Worm (Caenorhabditis elegans) whole organism, L2 larva: ENCODE data around the gene nhr-135.
A peak's percentile ranks its signal among the peaks of the same experiment; 100 is the strongest.

ENCODE experiments used
- R02D3.7 ChIP-seq: fragments of 150-350 bp; optimal IDR thresholded peaks from 2 replicates; lab custom pipeline; 2014; ENCODE audit warnings: missing biosample characterization, missing genetic modification characterization
- Y55F3AM.14 ChIP-seq: fragments of 200-800 bp; sonication (Bioruptor generic); optimal IDR thresholded peaks from 2 replicates; lab custom pipeline; 2018; ENCODE audit warnings: mild to moderate bottlenecking, missing genetic modification characterization, missing compliant biosample characterization
- aly-2 ChIP-seq: fragments of 150-350 bp; optimal IDR thresholded peaks from 2 replicates; lab custom pipeline; 2014; ENCODE audit warnings: missing biosample characterization, missing genetic modification characterization
- blmp-1 ChIP-seq: sonication (generic microtip); optimal IDR thresholded peaks from 2 replicates; lab custom pipeline; 2017; ENCODE audit warnings: missing genetic modification characterization, mild to moderate bottlenecking, missing compliant biosample characterization, antibody characterized with exemption, moderate library complexity; ENCODE audit not compliant: insufficient read depth
- ceh-16 ChIP-seq: fragments of 150-350 bp; optimal IDR thresholded peaks from 2 replicates; lab custom pipeline; 2014; ENCODE audit warnings: missing biosample characterization, missing genetic modification characterization
- ceh-82 ChIP-seq: fragments of 150-350 bp; optimal IDR thresholded peaks from 2 replicates; lab custom pipeline; 2014; ENCODE audit warnings: missing biosample characterization, missing genetic modification characterization
- elt-1 ChIP-seq: fragments of 150-350 bp; optimal IDR thresholded peaks from 2 replicates; lab custom pipeline; 2014; ENCODE audit warnings: missing biosample characterization, missing genetic modification characterization
- elt-3 ChIP-seq: sonication (generic microtip); optimal IDR thresholded peaks from 2 replicates; lab custom pipeline; 2017; ENCODE audit warnings: missing biosample characterization, missing genetic modification characterization
- fos-1 ChIP-seq: fragments of 150-350 bp; optimal IDR thresholded peaks from 2 replicates; lab custom pipeline; 2014; ENCODE audit warnings: missing biosample characterization, missing genetic modification characterization
- gmeb-1 ChIP-seq: fragments of 150-350 bp; optimal IDR thresholded peaks from 2 replicates; lab custom pipeline; 2014; ENCODE audit warnings: missing biosample characterization, missing genetic modification characterization
- lin-11 ChIP-seq: fragments of 150-350 bp; sonication (generic microtip); optimal IDR thresholded peaks from 2 replicates; lab custom pipeline; 2014; ENCODE audit warnings: missing biosample characterization, missing genetic modification characterization, inconsistent platforms, mixed read lengths
- lsy-2 ChIP-seq, 2 experiments: fragments of 150-350 bp in 1 of 2; sonication (generic microtip) in 1 of 2; optimal IDR thresholded peaks; 2 replicates each; lab custom pipeline; 2014 to 2017; ENCODE audit warnings: missing biosample characterization in 2 of 2, missing genetic modification characterization in 2 of 2
- mbf-1 ChIP-seq: sonication (generic microtip); optimal IDR thresholded peaks from 2 replicates; lab custom pipeline; 2017; ENCODE audit warnings: missing biosample characterization, missing genetic modification characterization
- nhr-10 ChIP-seq: sonication (generic microtip); optimal IDR thresholded peaks from 2 replicates; lab custom pipeline; 2017; ENCODE audit warnings: missing biosample characterization, missing genetic modification characterization
- nhr-11 ChIP-seq: fragments of 150-350 bp; optimal IDR thresholded peaks from 2 replicates; lab custom pipeline; 2014; ENCODE audit warnings: missing biosample characterization, missing genetic modification characterization
- nhr-12 ChIP-seq: fragments of 150-350 bp; optimal IDR thresholded peaks from 2 replicates; lab custom pipeline; 2014; ENCODE audit warnings: missing biosample characterization, missing genetic modification characterization
- nhr-129 ChIP-seq: fragments of 150-350 bp; optimal IDR thresholded peaks from 2 replicates; lab custom pipeline; 2014; ENCODE audit warnings: missing biosample characterization, missing genetic modification characterization
- nhr-21 ChIP-seq: fragments of 150-350 bp; optimal IDR thresholded peaks from 2 replicates; lab custom pipeline; 2014; ENCODE audit warnings: missing biosample characterization, missing genetic modification characterization
- nhr-23 ChIP-seq: fragments of 150-350 bp; optimal IDR thresholded peaks from 2 replicates; lab custom pipeline; 2014; ENCODE audit warnings: missing biosample characterization, missing genetic modification reagents, missing genetic modification characterization
- nhr-237 ChIP-seq: fragments of 150-350 bp; optimal IDR thresholded peaks from 2 replicates; lab custom pipeline; 2014; ENCODE audit warnings: missing biosample characterization, missing genetic modification characterization
- nhr-25 ChIP-seq: fragments of 150-350 bp; sonication (generic microtip); optimal IDR thresholded peaks from 3 replicates; lab custom pipeline; 2014; ENCODE audit warnings: missing biosample characterization, missing genetic modification characterization
- nhr-6 ChIP-seq: fragments of 150-350 bp; optimal IDR thresholded peaks from 2 replicates; lab custom pipeline; 2014; ENCODE audit warnings: missing biosample characterization, missing genetic modification characterization
- nhr-77 ChIP-seq: fragments of 150-350 bp; optimal IDR thresholded peaks from 2 replicates; lab custom pipeline; 2014; ENCODE audit warnings: missing biosample characterization, missing genetic modification characterization
- skn-1 ChIP-seq: sonication (generic microtip); optimal IDR thresholded peaks from 2 replicates; lab custom pipeline; 2017; ENCODE audit warnings: missing biosample characterization, missing genetic modification characterization
- sma-9 ChIP-seq, 2 experiments: fragments of 150-350 bp in 1 of 2; sonication (generic microtip) in 1 of 2; optimal IDR thresholded peaks; 2 replicates each; lab custom pipeline; 2014 to 2016; ENCODE audit warnings: missing genetic modification characterization in 2 of 2, mild to moderate bottlenecking in 1 of 2, missing biosample characterization in 1 of 2, missing compliant biosample characterization in 1 of 2, missing genetic modification reagents in 1 of 2, moderate library complexity in 1 of 2
- snpc-4 ChIP-seq: fragments of 150-350 bp; optimal IDR thresholded peaks from 2 replicates; lab custom pipeline; 2014; ENCODE audit warnings: missing biosample characterization, missing genetic modification characterization
- unc-55 ChIP-seq: fragments of 150-350 bp; sonication (generic microtip); optimal IDR thresholded peaks from 3 replicates; lab custom pipeline; 2014; ENCODE audit warnings: missing biosample characterization, missing genetic modification reagents, missing genetic modification characterization
- unc-62 ChIP-seq: fragments of 150-350 bp; optimal IDR thresholded peaks from 2 replicates; lab custom pipeline; 2014; ENCODE audit warnings: missing biosample characterization, missing genetic modification reagents, missing genetic modification characterization
- zag-1 ChIP-seq: fragments of 150-350 bp; optimal IDR thresholded peaks from 2 replicates; lab custom pipeline; 2014; ENCODE audit warnings: missing biosample characterization, missing genetic modification characterization
- ztf-1 ChIP-seq: fragments of 200-800 bp; sonication (Bioruptor generic); conservative IDR thresholded peaks from 2 replicates; pipeline ENCODE4 v1.3.6; 2022; ENCODE audit warnings: missing genetic modification characterization, missing compliant biosample characterization
- ztf-4 ChIP-seq: fragments of 150-350 bp; optimal IDR thresholded peaks from 2 replicates; lab custom pipeline; 2014; ENCODE audit warnings: missing biosample characterization, missing genetic modification characterization

The nhr-135 gene

DNA sequence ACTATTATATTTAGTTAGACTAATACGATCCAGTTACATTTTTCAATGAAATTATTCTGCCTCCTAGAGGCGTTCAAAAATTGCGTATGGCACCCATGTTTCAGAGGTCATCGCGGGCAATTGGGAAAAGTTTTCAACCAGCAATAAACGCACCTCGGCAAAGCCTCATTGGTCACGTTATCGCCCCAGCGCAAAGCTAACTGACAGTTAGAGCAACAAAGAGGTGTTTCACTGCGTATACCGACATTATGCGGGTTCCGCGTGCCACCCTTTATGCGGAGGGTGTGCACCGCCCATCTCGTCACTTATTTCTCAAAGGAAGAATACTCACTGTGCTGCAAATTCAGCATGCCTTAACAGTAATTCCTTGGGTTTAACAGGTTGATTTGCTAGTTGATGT, 49.1 kb upstream of the nhr-135 start:
- TF ChIP-seq fos-1 (peak; percentile 11), elt-1 (no peak), snpc-4 (peak; percentile 87), ceh-16 (tag; lab: Kevin White, UChicago) (no peak), nhr-23 (tag; lab: Kevin White, UChicago) (no peak), elt-3 (tag; lab: Kevin White, UChicago) (no peak)
- TF ChIP-seq, all 48 proteins: peak for 2

DNA sequence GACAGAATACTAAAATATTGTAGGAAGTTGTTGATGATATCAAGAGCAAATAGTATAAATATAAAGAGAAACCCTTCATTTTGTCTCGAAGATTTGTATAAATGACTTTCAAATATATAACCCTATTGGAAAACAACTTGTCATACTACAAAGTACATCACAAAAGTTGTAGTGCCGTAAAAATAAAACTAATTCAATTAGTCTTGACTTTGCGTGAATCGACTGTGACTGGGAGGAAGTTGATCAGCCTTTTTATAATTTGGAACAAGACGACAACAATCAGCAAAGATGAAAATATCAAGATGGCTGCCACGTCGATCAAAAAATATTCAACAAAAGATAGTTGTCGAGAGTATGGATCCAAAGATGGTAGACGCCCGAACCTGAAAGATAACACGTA, 48.3 kb upstream of the nhr-135 start, which contains the start of gene ugt-40:
TSS of gene ugt-40 (minus strand) at position 101 of the 400 bp plus-strand sequence.
- no peak for TF ChIP-seq nhr-23 (tag; lab: Kevin White, UChicago)
- TF ChIP-seq lin-11 (tag; lab: Kevin White, UChicago): no peak
- TF ChIP-seq ztf-4 (tag; lab: Kevin White, UChicago): no peak
- TF ChIP-seq snpc-4: no peak
- no peak for TF ChIP-seq nhr-10 (tag; lab: Kevin White, UChicago)
- TF ChIP-seq zag-1 (tag; lab: Kevin White, UChicago): no peak
- no peak for TF ChIP-seq nhr-237 (tag; lab: Kevin White, UChicago)
- no peak for TF ChIP-seq nhr-25 (tag; lab: Kevin White, UChicago)
- TF ChIP-seq, all 48 proteins: peak for 0

DNA sequence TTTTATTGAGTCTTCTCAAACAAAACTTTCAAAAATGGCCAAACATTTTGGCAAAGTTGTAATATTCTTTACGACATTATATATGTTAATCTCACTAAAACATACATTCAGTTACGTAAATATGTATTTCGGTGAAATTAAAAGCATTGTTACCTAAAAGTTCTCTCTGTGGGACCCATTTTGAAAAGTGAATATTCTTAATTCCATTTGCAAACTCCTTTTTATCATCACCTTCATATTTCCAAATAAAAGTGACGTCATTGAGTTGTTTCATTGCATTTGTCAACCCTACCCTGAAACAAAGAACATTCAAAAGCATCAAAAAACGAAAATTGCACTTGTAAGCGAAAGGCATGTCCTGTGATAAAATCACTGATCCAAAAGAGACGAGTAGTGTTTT, 46.8 kb upstream of the nhr-135 start:
- TF ChIP-seq nhr-25 (tag; lab: Kevin White, UChicago): no peak
- TF ChIP-seq sma-9 (GFP tag; optimal IDR thresholded peaks at IDR 0.05; lab: Kevin White, UChicago): peak; percentile 24
- no peak for TF ChIP-seq sma-9 (tag; optimal IDR thresholded peaks at IDR 0.05; lab: Kevin White, UChicago)

DNA sequence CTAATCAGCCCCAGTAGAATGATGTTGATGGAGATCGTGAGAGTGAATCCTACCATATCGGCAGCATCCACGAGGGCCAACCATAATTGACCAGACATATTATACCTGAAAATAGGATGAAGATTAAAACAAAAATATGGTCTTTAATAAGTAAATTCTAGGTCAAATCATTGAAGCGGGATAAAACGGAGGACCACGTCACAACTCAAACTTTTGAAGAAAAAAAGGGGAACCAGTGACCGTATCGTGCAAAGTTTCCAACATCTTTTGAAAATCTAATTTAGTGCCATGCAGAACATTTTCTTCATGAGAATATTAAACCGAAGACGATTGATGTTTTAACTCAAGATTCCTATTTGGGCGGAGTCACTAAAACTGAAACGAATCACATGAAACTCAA, 44.8 kb upstream of the nhr-135 start, which contains the start of gene str-112:
TSS of gene str-112 (minus strand) at position 101 of the 400 bp plus-strand sequence.
- TF ChIP-seq skn-1 (no peak), nhr-6 (no peak), ztf-1 (no peak), nhr-77 (tag; lab: Kevin White, UChicago) (no peak), snpc-4 (no peak), ztf-4 (tag; lab: Kevin White, UChicago) (no peak)

DNA sequence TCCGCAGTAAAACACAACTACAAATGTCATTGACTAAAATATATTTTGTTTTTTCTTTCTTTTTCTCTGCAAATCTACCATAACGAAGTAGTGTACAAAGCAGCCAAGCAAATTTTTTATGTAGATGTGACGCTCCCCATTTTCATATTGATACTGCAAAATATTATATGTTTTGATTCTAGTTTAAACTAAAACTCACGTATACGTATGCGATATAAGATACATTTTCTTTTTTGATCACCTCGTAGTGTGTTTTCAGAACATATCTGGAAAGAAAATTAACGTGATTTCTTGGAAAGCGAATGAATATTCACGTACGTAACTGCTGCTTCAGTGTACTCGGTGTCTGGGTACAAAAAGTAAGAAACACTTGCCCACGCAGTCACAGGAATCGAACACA, 43.3 kb upstream of the nhr-135 start:
- TF ChIP-seq blmp-1 (no peak), gmeb-1 (no peak), lsy-2 (tag; optimal IDR thresholded peaks at IDR 0.05; lab: Kevin White, UChicago) (no peak)
- TF ChIP-seq, all 48 proteins: peak for 0

DNA sequence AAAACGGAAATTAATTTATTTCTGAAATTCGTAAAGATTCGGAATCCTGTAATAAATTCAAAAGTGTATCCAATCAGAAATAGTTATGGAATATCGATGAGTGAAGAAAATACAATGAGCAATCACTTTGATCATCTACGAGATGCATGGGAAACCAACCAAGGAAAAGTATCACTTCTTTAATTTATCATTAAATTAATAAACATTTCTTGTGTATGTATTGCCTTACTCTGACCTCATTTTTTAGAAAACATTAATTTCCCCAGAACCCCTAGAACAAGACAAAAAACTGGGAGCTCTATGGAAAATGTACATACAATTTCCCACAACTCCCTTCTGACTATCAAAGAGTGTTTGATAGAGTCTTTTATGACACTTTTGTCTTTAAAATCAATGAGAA, 40.4 kb upstream of the nhr-135 start, which contains the start of gene F10D2.16:
TSS of gene F10D2.16 (plus strand) at position 301 of the 400 bp plus-strand sequence.
- no peak for TF ChIP-seq elt-1
- TF ChIP-seq, all 48 proteins: peak for 0

DNA sequence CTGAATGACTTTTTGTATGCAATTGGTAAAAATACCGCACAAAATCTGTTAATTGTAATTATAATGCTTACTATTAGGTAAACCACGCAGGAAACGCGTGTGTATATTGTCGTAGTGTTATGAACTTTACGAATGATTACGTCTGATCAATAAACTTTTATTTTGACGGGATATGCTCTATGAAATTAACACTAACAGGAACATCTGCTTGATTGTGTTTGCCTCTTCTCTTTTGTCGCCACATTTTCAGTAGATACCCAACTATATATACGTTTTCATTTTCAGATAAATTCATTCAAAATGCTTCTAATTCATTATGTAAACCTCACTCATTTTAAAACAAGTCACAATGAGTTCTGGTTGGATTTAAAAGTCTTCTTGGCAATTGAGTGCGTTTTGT, 38.7 kb upstream of the nhr-135 start, which contains the start of gene sre-10:
TSS of gene sre-10 (plus strand) at position 301 of the 400 bp plus-strand sequence.
- no peak for TF ChIP-seq ztf-1
- no peak for TF ChIP-seq elt-3 (tag; lab: Kevin White, UChicago)
- no peak for TF ChIP-seq unc-55
- TF ChIP-seq nhr-21 (tag; lab: Kevin White, UChicago): no peak
- no peak for TF ChIP-seq aly-2 (tag; lab: Kevin White, UChicago)

DNA sequence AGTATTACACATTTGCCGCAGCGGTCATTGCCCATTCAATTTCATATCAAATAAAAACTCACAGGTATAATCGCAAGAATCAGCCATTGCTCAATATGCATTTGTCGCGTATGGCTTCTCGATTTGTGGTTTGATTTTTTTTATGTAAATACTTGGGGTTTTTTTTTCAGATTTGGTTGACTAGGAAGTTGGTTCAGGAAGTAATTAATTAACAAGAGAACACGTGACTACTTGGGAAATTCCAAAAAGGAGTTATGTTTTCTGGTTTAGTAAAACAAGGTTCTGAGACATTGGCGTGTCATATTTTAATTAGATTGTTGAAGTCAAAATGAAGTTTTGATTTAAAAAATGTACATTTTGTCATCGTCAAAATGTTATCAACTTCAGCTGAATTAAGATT, 37.4 kb upstream of the nhr-135 start, which contains the start of gene srx-36:
TSS of gene srx-36 (minus strand) at position 101 of the 400 bp plus-strand sequence.
- TF ChIP-seq nhr-129 (tag; lab: Kevin White, UChicago) (no peak), nhr-77 (tag; lab: Kevin White, UChicago) (no peak), mbf-1 (tag; lab: Kevin White, UChicago) (no peak), ztf-4 (tag; lab: Kevin White, UChicago) (no peak), nhr-6 (no peak), nhr-10 (tag; lab: Kevin White, UChicago) (no peak), nhr-11 (tag; lab: Kevin White, UChicago) (no peak), Y55F3AM.14 (GFP tag; lab: Kevin White, UChicago) (no peak), R02D3.7 (tag; lab: Kevin White, UChicago) (no peak), nhr-237 (tag; lab: Kevin White, UChicago) (no peak), unc-62 (GFP tag; lab: Kevin White, UChicago) (no peak), elt-1 (no peak), nhr-12 (no peak), elt-3 (tag; lab: Kevin White, UChicago) (no peak), ceh-82 (tag; lab: Kevin White, UChicago) (no peak)
